Fruit fly (Drosophila melanogaster): Measurements from ENCODE around the gene PGRP-LB.
A peak's percentile ranks its signal among the peaks of the same experiment; 100 is the strongest.

Gene PGRP-LB

dm6 chr3R:11490269-11490668 is 29.9 kb upstream of the PGRP-LB start:
- no peak for TF ChIP-seq Dfd (GFP tag; optimal IDR thresholded peaks at IDR 0.05)

- no peak for TF ChIP-seq Myc (optimal IDR thresholded peaks at IDR 0.05)
- no peak for TF ChIP-seq OdsH (GFP tag; optimal IDR thresholded peaks at IDR 0.05)
- TF ChIP-seq psq (GFP tag; optimal IDR thresholded peaks at IDR 0.05): no peak
- no peak for TF ChIP-seq br (GFP tag; optimal IDR thresholded peaks at IDR 0.05)
- TF ChIP-seq rgr (GFP tag; optimal IDR thresholded peaks at IDR 0.05): no peak
Measured at dm6 chr3R:11483328-11483868, 23.0 kb upstream of the PGRP-LB start.

dm6 chr3R:11469745-11470144 is 9.4 kb upstream of the PGRP-LB start:
- TF ChIP-seq Dif (GFP tag; optimal IDR thresholded peaks at IDR 0.05; ENCODE audit: partially characterized antibody) (no peak), HLH106 (tag; optimal IDR thresholded peaks at IDR 0.05) (no peak), CrebA (GFP tag; optimal IDR thresholded peaks at IDR 0.05; ENCODE audit: borderline replicate concordance) (no peak), psq (GFP tag; optimal IDR thresholded peaks at IDR 0.05) (no peak)

- no peak for TF ChIP-seq dl (GFP tag; optimal IDR thresholded peaks at IDR 0.05; ENCODE audit: insufficient read depth in 1 of 2, partially characterized antibody in 2 of 2)
- no peak for TF ChIP-seq CrebA (GFP tag; optimal IDR thresholded peaks at IDR 0.05; ENCODE audit: borderline replicate concordance)
- TF ChIP-seq Myc (optimal IDR thresholded peaks at IDR 0.05): no peak
- TF ChIP-seq dsf (GFP tag; optimal IDR thresholded peaks at IDR 0.05; ENCODE audit: borderline replicate concordance): no peak
- no peak for TF ChIP-seq Hr83 (GFP tag; optimal IDR thresholded peaks at IDR 0.05; ENCODE audit: poor library complexity, severe bottlenecking)
- TF ChIP-seq sv (GFP tag; optimal IDR thresholded peaks at IDR 0.05): no peak
- no peak for TF ChIP-seq sage (GFP tag; optimal IDR thresholded peaks at IDR 0.05)
- no peak for TF ChIP-seq Vsx2 (GFP tag; optimal IDR thresholded peaks at IDR 0.05; ENCODE audit: partially characterized antibody)
- TF ChIP-seq jim (GFP tag; optimal IDR thresholded peaks at IDR 0.05): no peak
- no peak for TF ChIP-seq Dfd (GFP tag; optimal IDR thresholded peaks at IDR 0.05)
- no peak for TF ChIP-seq usp (GFP tag; optimal IDR thresholded peaks at IDR 0.05)
- no peak for TF ChIP-seq GATAd (GFP tag; optimal IDR thresholded peaks at IDR 0.05)
- no peak for TF ChIP-seq CG9705 (GFP tag; optimal IDR thresholded peaks at IDR 0.05)
- TF ChIP-seq OdsH (GFP tag; optimal IDR thresholded peaks at IDR 0.05): no peak
- no peak for TF ChIP-seq Rel (GFP tag; optimal IDR thresholded peaks at IDR 0.05)
- TF ChIP-seq Rel (tag; optimal IDR thresholded peaks at IDR 0.05): no peak
- TF ChIP-seq dmrt93B (GFP tag; optimal IDR thresholded peaks at IDR 0.05): no peak
- no peak for TF ChIP-seq fru (GFP tag; optimal IDR thresholded peaks at IDR 0.05)
- no peak for TF ChIP-seq Hnf4 (GFP tag; optimal IDR thresholded peaks at IDR 0.05)
- TF ChIP-seq Mio (GFP tag; optimal IDR thresholded peaks at IDR 0.05): no peak
Measured at dm6 chr3R:11467812-11468211, 7.5 kb upstream of the PGRP-LB start.

- TF ChIP-seq lola (GFP tag; optimal IDR thresholded peaks at IDR 0.05) (no peak), Rel (GFP tag; optimal IDR thresholded peaks at IDR 0.05) (no peak), Rel (tag; optimal IDR thresholded peaks at IDR 0.05) (peak; percentile 43)
Measured at dm6 chr3R:11458851-11459175, 1.5 kb downstream of the PGRP-LB start.

dm6 chr3R:11458022-11458850 is 2.1 kb downstream of the PGRP-LB start:
- TF ChIP-seq br (GFP tag; optimal IDR thresholded peaks at IDR 0.05) (no peak), Hnf4 (GFP tag; optimal IDR thresholded peaks at IDR 0.05) (peak; percentile 39), rgr (GFP tag; optimal IDR thresholded peaks at IDR 0.05) (peak; percentile 33), ey (GFP tag; optimal IDR thresholded peaks at IDR 0.05) (peak; percentile 15), h (GFP tag; optimal IDR thresholded peaks at IDR 0.05) (peak; percentile 52), OdsH (GFP tag; optimal IDR thresholded peaks at IDR 0.05) (peak; percentile 8), HLH106 (tag; optimal IDR thresholded peaks at IDR 0.05) (peak; percentile 22), Jra (GFP tag; optimal IDR thresholded peaks at IDR 0.05) (no peak), CG32264 (GFP tag; optimal IDR thresholded peaks at IDR 0.05) (no peak), psq (GFP tag; optimal IDR thresholded peaks at IDR 0.05) (no peak), tai (GFP tag; optimal IDR thresholded peaks at IDR 0.05) (no peak), Hr78 (GFP tag; optimal IDR thresholded peaks at IDR 0.05) (no peak), fru (GFP tag; optimal IDR thresholded peaks at IDR 0.05) (peak; percentile 61), dl (GFP tag; optimal IDR thresholded peaks at IDR 0.05; ENCODE audit: insufficient read depth in 1 of 2, partially characterized antibody in 2 of 2) (peak in 1 of 2 experiments; percentile 17), Dif (GFP tag; optimal IDR thresholded peaks at IDR 0.05; ENCODE audit: partially characterized antibody) (peak; percentile 25), foxo (GFP tag; optimal IDR thresholded peaks at IDR 0.05) (peak in 1 of 2 experiments; percentile 36)
